Worm (Caenorhabditis elegans): ENCODE measurements around the gene C01G10.15.

DNA sequence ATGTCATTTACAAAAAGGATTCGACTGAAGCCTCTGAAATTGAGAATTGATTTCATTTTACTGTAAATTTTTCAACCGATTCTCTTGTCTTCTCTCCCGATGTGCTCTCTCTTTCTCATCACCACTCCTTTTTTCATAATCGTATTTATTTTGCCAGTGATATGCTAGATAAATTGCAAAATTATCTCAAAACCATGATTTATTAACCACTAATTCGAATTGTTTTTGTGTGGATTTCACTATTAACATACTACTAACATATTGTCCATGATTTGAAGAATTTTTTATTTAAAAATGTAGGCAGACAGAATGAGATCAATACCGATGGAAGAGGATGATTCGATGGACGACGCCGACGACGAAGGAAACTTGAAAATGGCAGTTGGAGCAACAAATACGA lies 19.9 kb downstream of the C01G10.15 start, which contains the start of gene C25D7.10:
- TF ChIP-seq ref-1 (GFP tag; conservative IDR thresholded peaks at IDR 0.05), result no peak
- TF ChIP-seq ztf-29 (GFP tag; IDR thresholded peaks at IDR 0.05), result no peak
